Worm (Caenorhabditis elegans) whole organism, late embryonic: Measurements from ENCODE around the gene T25B2.3.

Experiments
- C38D4.7 ChIP-seq: fragments of 200-800 bp; sonication (Bioruptor generic); optimal IDR thresholded peaks from 2 replicates; lab custom pipeline; 2018; ENCODE audit warnings: mild to moderate bottlenecking, missing genetic modification characterization, moderate library complexity, missing compliant biosample characterization
- ama-1 ChIP-seq: fragments of 150-350 bp; optimal IDR thresholded peaks from 2 replicates; lab custom pipeline; 2014
- ceh-14 ChIP-seq: sonication (generic microtip); optimal IDR thresholded peaks from 2 replicates; lab custom pipeline; 2016; ENCODE audit warnings: missing genotype, missing genetic modification characterization, missing compliant biosample characterization
- che-1 ChIP-seq: sonication (generic microtip); optimal IDR thresholded peaks from 2 replicates; lab custom pipeline; 2016; ENCODE audit warnings: mild to moderate bottlenecking, missing genetic modification characterization, missing compliant biosample characterization
- ets-4 ChIP-seq: sonication (generic microtip); optimal IDR thresholded peaks from 2 replicates; lab custom pipeline; 2016; ENCODE audit warnings: missing genetic modification characterization, missing compliant biosample characterization
- gmeb-2 ChIP-seq: sonication (generic microtip); optimal IDR thresholded peaks from 2 replicates; lab custom pipeline; 2016; ENCODE audit warnings: missing genetic modification characterization, inconsistent platforms, missing compliant biosample characterization
- nhr-11 ChIP-seq: fragments of 150-350 bp; optimal IDR thresholded peaks from 2 replicates; lab custom pipeline; 2014; ENCODE audit warnings: missing biosample characterization, missing genetic modification characterization
- syd-9 ChIP-seq: sonication (generic microtip); optimal IDR thresholded peaks from 2 replicates; lab custom pipeline; 2016; ENCODE audit warnings: mild to moderate bottlenecking, missing genetic modification characterization, moderate library complexity, missing compliant biosample characterization
- ttx-3 ChIP-seq: sonication (generic microtip); optimal IDR thresholded peaks from 2 replicates; lab custom pipeline; 2016; ENCODE audit warnings: missing genetic modification reagents, missing genetic modification characterization, missing compliant biosample characterization

DNA sequence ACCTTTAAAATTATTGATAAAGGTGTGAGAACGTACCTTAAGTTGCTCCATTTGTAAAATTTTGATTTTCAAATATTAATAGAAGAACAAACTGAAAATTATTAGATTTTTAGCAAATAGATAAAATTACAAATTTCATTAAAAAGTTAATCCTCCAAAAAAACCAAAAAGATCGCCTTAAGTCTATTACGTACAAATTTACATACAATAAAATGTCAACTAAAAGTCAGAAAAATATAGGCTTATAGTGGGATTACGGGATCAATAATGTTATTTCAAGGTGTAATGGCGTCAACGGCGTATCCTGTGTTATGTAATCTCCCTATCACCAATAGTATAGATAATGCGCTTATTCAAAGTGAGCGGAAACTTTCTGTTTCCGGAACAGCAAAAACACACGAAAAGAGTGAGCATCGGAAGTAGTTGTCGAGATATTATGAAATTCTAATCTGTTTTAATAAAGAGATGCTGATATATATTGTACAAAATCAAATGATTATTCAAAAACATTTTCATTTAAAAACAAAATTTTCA is 18.3 kb downstream of the T25B2.3 start, which contains the start of gene ceh-54:
- no peak for TF ChIP-seq nhr-11 (tag; lab: Kevin White, UChicago)
- no peak for TF ChIP-seq ttx-3 (tag; lab: Kevin White, UChicago)
- TF ChIP-seq che-1: no peak
- no peak for TF ChIP-seq gmeb-2
- TF ChIP-seq syd-9: no peak
- no peak for TF ChIP-seq ets-4
- TF ChIP-seq ceh-14 (tag; lab: Kevin White, UChicago): no peak
- TF ChIP-seq ama-1 (lab: Kevin White, UChicago): no peak
- TF ChIP-seq C38D4.7 (GFP tag; lab: Kevin White, UChicago): no peak
